Worm (Caenorhabditis elegans) whole organism, L4 larva: ENCODE results near the gene F54H12.4.

Experiments used
- F44E2.7 ChIP-seq: fragments of 200-800 bp; sonication (Bioruptor generic); IDR thresholded peaks from 2 replicates; pipeline ENCODE4 v2.1.2; 2022; ENCODE audit warnings: missing genetic modification characterization, missing compliant biosample characterization
- T20F7.1 ChIP-seq: fragments of 200-800 bp; sonication (Bioruptor generic); optimal IDR thresholded peaks from 2 replicates; lab custom pipeline; 2018; ENCODE audit warnings: mild to moderate bottlenecking, missing genetic modification characterization, missing compliant biosample characterization
- Y48G9A.11 ChIP-seq: fragments of 200-800 bp; sonication (Bioruptor generic); IDR thresholded peaks from 2 replicates; pipeline ENCODE4 v1.3.6; 2022; ENCODE audit warnings: missing genetic modification reagents, missing genetic modification characterization, missing compliant biosample characterization
- Y5F2A.4 ChIP-seq: fragments of 200-800 bp; sonication (Bioruptor generic); optimal IDR thresholded peaks from 2 replicates; lab custom pipeline; 2018; ENCODE audit warnings: mild to moderate bottlenecking, missing genetic modification characterization, missing compliant biosample characterization
- Y75B8A.6 ChIP-seq: fragments of 200-800 bp; sonication (Bioruptor generic); IDR thresholded peaks from 2 replicates; pipeline ENCODE4 v1.3.6; 2022; ENCODE audit warnings: missing genetic modification reagents, missing genetic modification characterization, missing compliant biosample characterization
- aha-1 ChIP-seq: fragments of 150-350 bp; peaks from one replicate; lab custom pipeline; 2014; ENCODE audit warnings: missing biosample characterization, missing genetic modification characterization
- aly-2 ChIP-seq: sonication (generic microtip); optimal IDR thresholded peaks from 2 replicates; lab custom pipeline; 2018; ENCODE audit warnings: missing biosample characterization, missing genetic modification characterization
- ceh-32 ChIP-seq: sonication (generic microtip); optimal IDR thresholded peaks from 2 replicates; lab custom pipeline; 2016; ENCODE audit warnings: mild to moderate bottlenecking, missing genetic modification characterization, missing compliant biosample characterization; ENCODE audit not compliant: poor library complexity
- ces-1 ChIP-seq: fragments of 150-350 bp; sonication (generic microtip); optimal IDR thresholded peaks from 4 replicates; lab custom pipeline; 2014; ENCODE audit warnings: missing biosample characterization, missing genetic modification reagents, missing genetic modification characterization
- ctbp-1 ChIP-seq: fragments of 200-800 bp; sonication (Bioruptor generic); IDR thresholded peaks from 2 replicates; pipeline ENCODE4 v1.3.6; 2022; ENCODE audit warnings: missing genetic modification reagents, missing genetic modification characterization, missing compliant biosample characterization
- daf-12 ChIP-seq: fragments of 150-350 bp; optimal IDR thresholded peaks from 2 replicates; lab custom pipeline; 2014; ENCODE audit warnings: missing biosample characterization, missing genetic modification reagents, missing genetic modification characterization
- daf-19 ChIP-seq: fragments of 200-800 bp; sonication (Bioruptor generic); conservative IDR thresholded peaks from 2 replicates; pipeline ENCODE4 v1.3.6; 2022; ENCODE audit warnings: missing genetic modification characterization, missing compliant biosample characterization
- dpl-1 ChIP-seq: fragments of 150-350 bp; optimal IDR thresholded peaks from 2 replicates; lab custom pipeline; 2014; ENCODE audit warnings: missing biosample characterization, missing genetic modification reagents, missing genetic modification characterization
- dve-1 ChIP-seq: sonication (generic microtip); optimal IDR thresholded peaks from 2 replicates; lab custom pipeline; 2017; ENCODE audit warnings: antibody characterized with exemption, mild to moderate bottlenecking, missing genetic modification characterization, missing compliant biosample characterization; ENCODE audit not compliant: insufficient read depth
- egl-43 ChIP-seq: fragments of 200-800 bp; sonication (Bioruptor generic); IDR thresholded peaks from 2 replicates; pipeline ENCODE4 v1.3.6; 2022; ENCODE audit warnings: missing genetic modification reagents, missing genetic modification characterization, missing compliant biosample characterization
- fkh-10 ChIP-seq: fragments of 150-350 bp; optimal IDR thresholded peaks from 2 replicates; lab custom pipeline; 2014; ENCODE audit warnings: missing biosample characterization, missing genetic modification reagents, missing genetic modification characterization
- fos-1 ChIP-seq: fragments of 150-350 bp; optimal IDR thresholded peaks from 2 replicates; lab custom pipeline; 2014; ENCODE audit warnings: missing biosample characterization, missing genetic modification characterization
- hif-1 ChIP-seq, 2 experiments: sonication (generic microtip); optimal IDR thresholded peaks; 2 replicates each; lab custom pipeline; 2016 to 2017; ENCODE audit warnings: missing compliant biosample characterization in 2 of 2, missing genetic modification characterization in 2 of 2, missing genetic modification reagents in 2 of 2, missing genotype in 2 of 2, mild to moderate bottlenecking in 1 of 2
- hlh-30 ChIP-seq: sonication (generic microtip); optimal IDR thresholded peaks from 2 replicates; lab custom pipeline; 2017; ENCODE audit warnings: antibody characterized with exemption, mild to moderate bottlenecking, missing genetic modification characterization, missing compliant biosample characterization; ENCODE audit not compliant: insufficient read depth
- hmg-1.1 ChIP-seq: fragments of 200-800 bp; sonication (Bioruptor generic); IDR thresholded peaks from 2 replicates; pipeline ENCODE4 v1.3.6; 2022; ENCODE audit warnings: missing genetic modification reagents, missing genetic modification characterization, missing compliant biosample characterization
- lin-15B ChIP-seq: fragments of 150-350 bp; sonication (generic microtip); optimal IDR thresholded peaks from 3 replicates; lab custom pipeline; 2014; ENCODE audit warnings: missing biosample characterization, missing genetic modification characterization
- lin-39 ChIP-seq: fragments of 150-350 bp; optimal IDR thresholded peaks from 2 replicates; lab custom pipeline; 2014; ENCODE audit warnings: missing biosample characterization, missing genetic modification reagents, missing genetic modification characterization
- lsy-2 ChIP-seq, 2 experiments: fragments of 150-350 bp in 1 of 2; sonication (generic microtip) in 1 of 2; optimal IDR thresholded peaks; 2 replicates each; lab custom pipeline; 2014 to 2017; ENCODE audit warnings: missing biosample characterization in 2 of 2, missing genetic modification characterization in 2 of 2
- mdl-1 ChIP-seq, 2 experiments: fragments of 150-350 bp in 1 of 2; sonication (generic microtip) in 1 of 2; optimal IDR thresholded peaks; 2 replicates each; lab custom pipeline; 2014 to 2017; ENCODE audit warnings: missing biosample characterization in 2 of 2, missing genetic modification characterization in 2 of 2
- mep-1 ChIP-seq: fragments of 150-350 bp; sonication (generic microtip); optimal IDR thresholded peaks from 3 replicates; lab custom pipeline; 2014; ENCODE audit warnings: missing biosample characterization, missing genetic modification characterization
- mes-2 ChIP-seq: sonication (generic microtip); optimal IDR thresholded peaks from 2 replicates; lab custom pipeline; 2016; ENCODE audit warnings: missing genotype, mild to moderate bottlenecking, missing genetic modification characterization, missing compliant biosample characterization; ENCODE audit not compliant: poor library complexity, severe bottlenecking
- mxl-2 ChIP-seq: fragments of 200-800 bp; sonication (Bioruptor generic); conservative IDR thresholded peaks from 2 replicates; pipeline ENCODE4 v1.3.6; 2022; ENCODE audit warnings: missing genetic modification reagents, missing genetic modification characterization, missing compliant biosample characterization
- nhr-11 ChIP-seq: fragments of 150-350 bp; optimal IDR thresholded peaks from 2 replicates; lab custom pipeline; 2014; ENCODE audit warnings: missing biosample characterization, missing genetic modification characterization
- nhr-111 ChIP-seq: fragments of 200-800 bp; sonication (Bioruptor generic); optimal IDR thresholded peaks from 2 replicates; lab custom pipeline; 2018; ENCODE audit warnings: mild to moderate bottlenecking, missing genetic modification characterization, missing compliant biosample characterization
- nhr-25 ChIP-seq: sonication (generic microtip); optimal IDR thresholded peaks from 2 replicates; lab custom pipeline; 2017; ENCODE audit warnings: missing genetic modification characterization, mild to moderate bottlenecking, missing compliant biosample characterization, antibody characterized with exemption, moderate library complexity, borderline replicate concordance; ENCODE audit not compliant: insufficient read depth
- nhr-28 ChIP-seq: fragments of 150-350 bp; optimal IDR thresholded peaks from 2 replicates; lab custom pipeline; 2014; ENCODE audit warnings: missing biosample characterization, missing genetic modification characterization
- nhr-42 ChIP-seq: fragments of 200-800 bp; sonication (Bioruptor generic); IDR thresholded peaks from 2 replicates; pipeline ENCODE4 v1.3.6; 2022; ENCODE audit warnings: missing genetic modification characterization, missing compliant biosample characterization
- nhr-6 ChIP-seq: fragments of 150-350 bp; optimal IDR thresholded peaks from 2 replicates; lab custom pipeline; 2014; ENCODE audit warnings: missing biosample characterization, missing genetic modification characterization
- saeg-2 ChIP-seq: fragments of 200-800 bp; sonication (Bioruptor generic); IDR thresholded peaks from 2 replicates; pipeline ENCODE4 v1.3.6; 2022; ENCODE audit warnings: missing genetic modification reagents, missing genetic modification characterization, missing compliant biosample characterization
- tra-1 ChIP-seq: fragments of 200-800 bp; sonication (Bioruptor generic); IDR thresholded peaks from 2 replicates; pipeline ENCODE4 v1.3.6; 2022; ENCODE audit warnings: missing genetic modification reagents, missing genetic modification characterization, missing compliant biosample characterization
- unc-39 ChIP-seq: sonication (generic microtip); optimal IDR thresholded peaks from 2 replicates; lab custom pipeline; 2017; ENCODE audit warnings: missing biosample characterization, missing genetic modification characterization
- vab-7 ChIP-seq: fragments of 200-800 bp; sonication (Bioruptor generic); IDR thresholded peaks from 2 replicates; pipeline ENCODE4 v1.3.6; 2022; ENCODE audit warnings: missing genetic modification reagents, missing genetic modification characterization, missing compliant biosample characterization
- zag-1 ChIP-seq: fragments of 150-350 bp; optimal IDR thresholded peaks from 2 replicates; lab custom pipeline; 2014; ENCODE audit warnings: missing biosample characterization, missing genetic modification characterization
- ztf-11 ChIP-seq: fragments of 150-350 bp; optimal IDR thresholded peaks from 2 replicates; lab custom pipeline; 2014; ENCODE audit warnings: missing biosample characterization, missing genetic modification characterization

Gene F54H12.4

DNA sequence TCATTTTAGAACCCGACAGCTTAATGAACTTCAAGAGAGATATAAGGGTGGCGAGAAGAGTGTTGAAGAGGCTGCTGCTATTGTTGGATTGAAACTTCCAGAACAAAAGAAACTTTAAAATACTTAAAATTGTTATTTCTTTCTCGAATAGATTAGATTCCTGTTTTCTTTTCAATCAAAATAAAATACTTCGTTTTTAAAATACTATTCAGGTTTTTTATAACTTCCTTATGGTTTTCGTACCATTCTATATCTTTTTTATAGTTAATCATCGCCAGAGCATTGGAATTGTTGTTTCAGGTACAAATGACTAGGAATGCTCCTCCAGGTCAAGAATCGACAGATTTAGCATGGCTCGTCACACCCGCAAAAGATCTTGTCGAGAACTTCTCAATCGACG is 21.1 kb downstream of the F54H12.4 start, which contains the start of gene kle-2:
kle-2 (plus strand) TSS at position 301 of the 400 bp plus-strand sequence.
- TF ChIP-seq daf-12, result no peak
- no peak for TF ChIP-seq tra-1 (GFP tag; lab: Robert Waterston, UW)
- TF ChIP-seq daf-19 (GFP tag; lab: Robert Waterston, UW), result no peak
- no peak for TF ChIP-seq mdl-1 (tag; optimal IDR thresholded peaks at IDR 0.05; lab: Kevin White, UChicago)
- TF ChIP-seq T20F7.1, result no peak
- TF ChIP-seq ces-1 (GFP tag; lab: Kevin White, UChicago), result no peak
- no peak for TF ChIP-seq aha-1
- TF ChIP-seq saeg-2 (GFP tag; lab: Robert Waterston, UW), result no peak
- no peak for TF ChIP-seq mep-1 (tag; lab: Kevin White, UChicago)
- no peak for TF ChIP-seq mxl-2 (GFP tag; lab: Robert Waterston, UW)
- TF ChIP-seq F44E2.7 (GFP tag; lab: Robert Waterston, UW), result no peak
- no peak for TF ChIP-seq unc-39 (tag; lab: Kevin White, UChicago)

DNA sequence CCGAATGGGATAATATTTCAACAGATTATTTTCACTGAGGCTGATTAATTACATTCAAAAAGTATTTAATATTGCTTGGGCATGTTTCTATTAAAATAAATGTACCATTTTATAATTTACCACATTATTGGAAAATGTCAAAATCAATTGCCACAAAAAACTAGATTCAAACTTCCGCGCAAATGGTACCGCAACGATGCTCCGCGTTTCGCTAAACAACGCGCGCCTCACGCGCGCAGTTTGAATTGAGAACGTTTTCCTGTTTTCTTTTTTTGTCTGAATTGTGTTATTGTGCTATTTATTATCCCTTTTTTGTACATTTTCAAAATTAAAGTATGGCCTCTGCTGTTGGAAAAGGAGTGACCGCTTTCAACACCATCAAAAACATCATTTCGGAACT is 21.7 kb downstream of the F54H12.4 start, which contains the start of gene C29E4.12:
C29E4.12 (plus strand) TSS at position 333 of the 400 bp plus-strand sequence.
- TF ChIP-seq aha-1, result peak; percentile 62
- no peak for TF ChIP-seq zag-1 (tag; lab: Kevin White, UChicago)
- no peak for TF ChIP-seq egl-43 (GFP tag; lab: Robert Waterston, UW)
- TF ChIP-seq hif-1 (tag; optimal IDR thresholded peaks at IDR 0.05; lab: Kevin White, UChicago), result peak in 1 of 2 experiments; percentile 27
- TF ChIP-seq T20F7.1, result peak; percentile 99
- peak; percentile 45 for TF ChIP-seq nhr-6 (tag; lab: Kevin White, UChicago)
- peak; percentile 77 for TF ChIP-seq mes-2
- peak; percentile 79 for TF ChIP-seq hlh-30 (tag; lab: Kevin White, UChicago)
- TF ChIP-seq nhr-25 (tag; lab: Kevin White, UChicago), result peak; percentile 55
- TF ChIP-seq hmg-1.1 (GFP tag; lab: Robert Waterston, UW), result peak; percentile 65; the same call in 1 of the 2 replicates
- TF ChIP-seq fos-1 (tag; lab: Kevin White, UChicago), result no peak
- no peak for TF ChIP-seq nhr-111 (GFP tag; lab: Kevin White, UChicago)
- TF ChIP-seq Y48G9A.11 (GFP tag; lab: Robert Waterston, UW), result peak; percentile 94
- TF ChIP-seq fkh-10 (GFP tag; lab: Kevin White, UChicago), result peak; percentile 38
- peak; percentile 52 for TF ChIP-seq nhr-28
- TF ChIP-seq lsy-2 (tag; optimal IDR thresholded peaks at IDR 0.05; lab: Kevin White, UChicago), result peak in 1 of 2 experiments; percentile 83
- TF ChIP-seq ceh-32 (tag; lab: Kevin White, UChicago), result no peak
- TF ChIP-seq dpl-1 (GFP tag; lab: Kevin White, UChicago), result peak; percentile 96
- TF ChIP-seq unc-39 (tag; lab: Kevin White, UChicago), result no peak
- peak; percentile 26 for TF ChIP-seq dve-1
- TF ChIP-seq ztf-11, result no peak
- no peak for TF ChIP-seq Y5F2A.4
- no peak for TF ChIP-seq lin-39 (tag; lab: Kevin White, UChicago)
- peak; percentile 11 for TF ChIP-seq nhr-11

DNA sequence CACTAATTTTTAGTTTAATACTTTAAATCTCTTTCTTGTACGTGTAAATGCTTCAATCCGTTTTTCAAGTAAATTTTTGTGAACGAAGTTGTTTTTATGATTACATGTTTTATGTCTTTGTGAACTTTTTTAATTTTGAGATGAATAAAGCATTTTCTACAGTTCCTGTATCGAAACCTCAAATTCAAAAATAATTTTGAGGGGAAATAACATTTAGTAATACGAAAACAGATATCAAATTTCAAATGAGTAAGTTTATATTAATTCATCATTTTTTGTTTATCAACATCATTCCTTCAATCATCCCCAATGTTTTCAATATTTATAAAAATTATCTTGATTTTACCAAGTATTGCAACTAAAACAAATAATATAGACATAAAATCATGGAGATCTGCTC is 25.0 kb downstream of the F54H12.4 start, which contains the start of gene C29E4.10:
C29E4.10 (plus strand) TSS at position 301 of the 400 bp plus-strand sequence.
- TF ChIP-seq ctbp-1 (GFP tag; lab: Robert Waterston, UW) (no peak), lin-15B (tag; lab: Kevin White, UChicago) (no peak), aly-2 (tag; lab: Kevin White, UChicago) (no peak), F44E2.7 (GFP tag; lab: Robert Waterston, UW) (no peak), Y75B8A.6 (GFP tag; lab: Robert Waterston, UW) (no peak), vab-7 (no peak), saeg-2 (GFP tag; lab: Robert Waterston, UW) (no peak), dpl-1 (GFP tag; lab: Kevin White, UChicago) (no peak), nhr-42 (no peak), mep-1 (tag; lab: Kevin White, UChicago) (no peak), mes-2 (no peak), aha-1 (no peak)
